Fruit fly (Drosophila melanogaster) whole organism, pupa: Measurements from ENCODE around the gene CG1529.

Source experiments
- CG10348 ChIP-seq: fragments of 200-800 bp; sonication (Bioruptor generic); IDR thresholded peaks from 2 replicates; pipeline ENCODE4 v1.3.6; 2022; ENCODE audit warnings: missing biosample characterization, missing genetic modification characterization
- CG12605 ChIP-seq: fragments of 200-800 bp; sonication (Bioruptor generic); IDR thresholded peaks from 2 replicates; pipeline ENCODE4 v1.3.6; 2022; ENCODE audit warnings: missing biosample characterization, missing genetic modification characterization
- CG15710 ChIP-seq: fragments of 200-800 bp; sonication (Bioruptor generic); optimal IDR thresholded peaks from 2 replicates; lab custom pipeline; 2018; ENCODE audit warnings: missing biosample characterization, mild to moderate bottlenecking, missing genetic modification characterization, moderate library complexity
- CG17806 ChIP-seq: fragments of 200-800 bp; sonication (Bioruptor generic); optimal IDR thresholded peaks from 2 replicates; lab custom pipeline; 2018; ENCODE audit warnings: missing biosample characterization, mild to moderate bottlenecking, missing genetic modification characterization, moderate library complexity
- CG32121 ChIP-seq: fragments of 200-800 bp; sonication (Bioruptor generic); IDR thresholded peaks from 2 replicates; pipeline ENCODE4 v1.3.6; 2022; ENCODE audit warnings: missing biosample characterization, missing genetic modification characterization
- CG34367 ChIP-seq: fragments of 200-800 bp; sonication (Bioruptor generic); optimal IDR thresholded peaks from 2 replicates; lab custom pipeline; 2018; ENCODE audit warnings: missing biosample characterization, mild to moderate bottlenecking, missing genetic modification characterization
- CG8159 ChIP-seq: fragments of 200-800 bp; sonication (Bioruptor generic); optimal IDR thresholded peaks from 3 replicates; lab custom pipeline; 2018; ENCODE audit warnings: missing biosample characterization, mild to moderate bottlenecking, missing genetic modification characterization, moderate library complexity
- CG9948 ChIP-seq: fragments of 200-800 bp; sonication (Bioruptor generic); optimal IDR thresholded peaks from 2 replicates; lab custom pipeline; 2018; ENCODE audit warnings: missing biosample characterization, mild to moderate bottlenecking, missing genetic modification characterization, moderate library complexity
- D1 ChIP-seq: fragments of 200-800 bp; sonication (Bioruptor generic); optimal IDR thresholded peaks from 2 replicates; lab custom pipeline; 2018; ENCODE audit warnings: missing biosample characterization, mild to moderate bottlenecking, missing genetic modification characterization, moderate library complexity
- Snoo ChIP-seq: fragments of 200-800 bp; sonication (Bioruptor generic); optimal IDR thresholded peaks from 3 replicates; lab custom pipeline; 2017; ENCODE audit warnings: missing biosample characterization, mild to moderate bottlenecking, missing genetic modification characterization, inconsistent platforms
- rn ChIP-seq: fragments of 200-800 bp; sonication (Bioruptor generic); IDR thresholded peaks from 2 replicates; pipeline ENCODE4 v1.3.6; 2022; ENCODE audit warnings: missing biosample characterization, missing genetic modification characterization

- TF ChIP-seq CG9948 (tag; lab: Kevin White, UChicago) (no peak), CG12605 (GFP tag; lab: Robert Waterston, UW) (no peak), CG32121 (GFP tag; lab: Robert Waterston, UW) (no peak), CG10348 (GFP tag; lab: Robert Waterston, UW) (no peak), CG17806 (no peak), rn (GFP tag; lab: Robert Waterston, UW) (no peak), D1 (no peak), CG34367 (tag; lab: Kevin White, UChicago) (no peak), Snoo (no peak), CG15710 (no peak), CG8159 (tag; lab: Kevin White, UChicago) (no peak)
Observed at dm6 chrX:21047717-21048116, 16.0 kb upstream of the CG1529 start.
